In the genomic region with DNA sequence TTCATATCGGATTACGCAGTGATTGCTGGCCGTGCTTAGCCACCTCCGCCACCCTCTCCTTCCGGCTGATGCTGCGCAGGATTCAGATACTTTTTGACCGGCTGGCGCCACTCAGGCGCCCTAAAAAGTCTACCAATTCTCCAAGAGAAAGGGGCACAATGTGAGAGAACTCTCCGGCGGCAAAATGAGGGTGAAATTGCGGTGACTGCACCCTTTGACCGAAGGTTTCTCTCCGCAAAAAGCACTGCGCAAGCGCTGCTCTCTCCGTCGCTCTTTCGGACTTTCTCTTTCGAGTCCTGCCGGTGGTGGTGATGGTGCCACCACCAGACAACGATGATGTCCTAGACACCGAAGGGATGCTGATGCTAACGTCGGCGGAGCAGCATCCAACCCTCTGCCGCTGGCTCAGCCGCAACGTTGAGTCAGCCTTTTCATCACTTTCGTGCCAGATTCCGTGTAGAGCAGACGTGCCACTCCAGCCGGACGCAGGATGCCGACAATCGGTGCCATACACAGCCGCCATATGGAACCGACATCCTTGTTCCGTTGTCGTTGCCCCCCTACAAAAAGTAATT, we compare ENCODE assay signal across 2 fruit fly cellular contexts.
TF ChIP-seq lines count a peak whose summit lies in the region.

No protein-coding gene starts in this region.

- peak; percentile 44 for TF ChIP-seq CTCF in whole organism, embryonic (GFP tag; optimal IDR thresholded peaks at IDR 0.05; lab: Kevin White, UChicago)

TF ChIP-seq in whole organism, embryonic, 481 proteins besides CTCF, POLR2A, EP300 and RAD21 (continues in another document):
- TF ChIP-seq Hey (tag; optimal IDR thresholded peaks at IDR 0.05; lab: Kevin White, UChicago) (no peak), Trl (optimal IDR thresholded peaks at IDR 0.05; lab: Kevin White, UChicago) (peak; percentile 63 to 66), Trl (GFP tag; optimal IDR thresholded peaks at IDR 0.05; lab: Kevin White, UChicago) (peak; percentile 10), CG8765 (GFP tag; IDR thresholded peaks at IDR 0.05; lab: Robert Waterston, UW) (no peak), dan (GFP tag; IDR thresholded peaks at IDR 0.05; lab: Robert Waterston, UW) (no peak), Deaf1 (tag; optimal IDR thresholded peaks at IDR 0.05; lab: Kevin White, UChicago) (peak; percentile 33), stwl (tag; optimal IDR thresholded peaks at IDR 0.05; lab: Kevin White, UChicago) (no peak), ind (GFP tag; optimal IDR thresholded peaks at IDR 0.05; lab: Kevin White, UChicago) (no peak), Ets65A (GFP tag; lab: Kevin White, UChicago) (peak; percentile 51), mirr (GFP tag; optimal IDR thresholded peaks at IDR 0.05; lab: Kevin White, UChicago) (no peak), Atf3 (GFP tag; optimal IDR thresholded peaks at IDR 0.05; lab: Kevin White, UChicago) (no peak), CG14860 (GFP tag; IDR thresholded peaks at IDR 0.05; lab: Robert Waterston, UW; ENCODE audit: partially characterized antibody) (peak; percentile 19; the same call in 1 of the 3 replicates), CG10321 (GFP tag; IDR thresholded peaks at IDR 0.05; lab: Robert Waterston, UW) (no peak), CG17186 (GFP tag; optimal IDR thresholded peaks at IDR 0.05; lab: Kevin White, UChicago) (no peak), fd3F (GFP tag; optimal IDR thresholded peaks at IDR 0.05; lab: Kevin White, UChicago) (no peak), disco-r (GFP tag; optimal IDR thresholded peaks at IDR 0.05; lab: Kevin White, UChicago) (no peak), chm (GFP tag; IDR thresholded peaks at IDR 0.05; lab: Robert Waterston, UW) (peak; percentile 38; the same call in 1 of the 2 replicates), en (GFP tag; optimal IDR thresholded peaks at IDR 0.05; lab: Kevin White, UChicago) (no peak), Stat92E (GFP tag; optimal IDR thresholded peaks at IDR 0.05; lab: Kevin White, UChicago) (no peak), CG3407 (GFP tag; optimal IDR thresholded peaks at IDR 0.05; lab: Kevin White, UChicago) (no peak), zfh2 (GFP tag; optimal IDR thresholded peaks at IDR 0.05; lab: Kevin White, UChicago) (no peak), CG4328 (GFP tag; optimal IDR thresholded peaks at IDR 0.05; lab: Kevin White, UChicago) (no peak), Dip2 (GFP tag; IDR thresholded peaks at IDR 0.05; lab: Robert Waterston, UW) (no peak), Dad (GFP tag; optimal IDR thresholded peaks at IDR 0.05; lab: Kevin White, UChicago) (no peak), CG2875 (GFP tag; optimal IDR thresholded peaks at IDR 0.05; lab: Kevin White, UChicago) (no peak), Hr3 (GFP tag; optimal IDR thresholded peaks at IDR 0.05; lab: Kevin White, UChicago) (no peak), CG2116 (GFP tag; optimal IDR thresholded peaks at IDR 0.05; lab: Kevin White, UChicago) (no peak), CG18764 (GFP tag; optimal IDR thresholded peaks at IDR 0.05; lab: Kevin White, UChicago) (no peak), caup (GFP tag; optimal IDR thresholded peaks at IDR 0.05; lab: Kevin White, UChicago; ENCODE audit: severe bottlenecking) (no peak), Fer3 (tag; optimal IDR thresholded peaks at IDR 0.05; lab: Kevin White, UChicago) (no peak), pita (GFP tag; optimal IDR thresholded peaks at IDR 0.05; lab: Kevin White, UChicago) (no peak), Adf1 (GFP tag; IDR thresholded peaks at IDR 0.05; lab: Robert Waterston, UW) (peak; percentile 64; the same call in 1 of the 2 replicates), ewg (GFP tag; optimal IDR thresholded peaks at IDR 0.05; lab: Kevin White, UChicago) (peak; percentile 93), CG6854 (GFP tag; optimal IDR thresholded peaks at IDR 0.05; lab: Kevin White, UChicago) (no peak), ci (GFP tag; IDR thresholded peaks at IDR 0.05; lab: Robert Waterston, UW) (no peak), Nf-YA (GFP tag; IDR thresholded peaks at IDR 0.05; lab: Robert Waterston, UW) (no peak), CoRest (tag; optimal IDR thresholded peaks at IDR 0.05; lab: Kevin White, UChicago) (no peak), CG6765 (GFP tag; optimal IDR thresholded peaks at IDR 0.05; lab: Kevin White, UChicago) (peak; percentile 6), pum (GFP tag; optimal IDR thresholded peaks at IDR 0.05; lab: Kevin White, UChicago) (no peak), CG7987 (GFP tag; optimal IDR thresholded peaks at IDR 0.05; lab: Kevin White, UChicago) (no peak), gsb (GFP tag; IDR thresholded peaks at IDR 0.05; lab: Robert Waterston, UW) (no peak), kah (GFP tag; optimal IDR thresholded peaks at IDR 0.05; lab: Kevin White, UChicago) (no peak), HLH3B (GFP tag; IDR thresholded peaks at IDR 0.05; lab: Robert Waterston, UW) (no peak), Elba2 (GFP tag; optimal IDR thresholded peaks at IDR 0.05; lab: Kevin White, UChicago) (no peak)

TF ChIP-seq in whole organism, wandering third instar larva, 38 proteins besides CTCF, POLR2A, EP300 and RAD21:
- peak; percentile 81 for TF ChIP-seq Vsx2 (GFP tag; optimal IDR thresholded peaks at IDR 0.05; lab: Kevin White, UChicago; ENCODE audit: partially characterized antibody)
- TF ChIP-seq dl (GFP tag; optimal IDR thresholded peaks at IDR 0.05; lab: Kevin White, UChicago; ENCODE audit: insufficient read depth in 1 of 2, partially characterized antibody in 2 of 2): peak in 1 of 2 experiments; percentile 12
- TF ChIP-seq br (GFP tag; optimal IDR thresholded peaks at IDR 0.05; lab: Kevin White, UChicago): no peak
- peak; percentile 31 for TF ChIP-seq Dif (GFP tag; optimal IDR thresholded peaks at IDR 0.05; lab: Kevin White, UChicago; ENCODE audit: partially characterized antibody)
TF ChIP-seq in whole organism, wandering third instar larva: peak in this region for 3.
